Fruit fly (Drosophila melanogaster) whole organism, adult: ENCODE data around the gene eRF3.

Source experiments
- CG11617 ChIP-seq: fragments of 200-800 bp; sonication (Bioruptor generic); optimal IDR thresholded peaks from 2 replicates; lab custom pipeline; 2017; ENCODE audit warnings: mild to moderate bottlenecking, missing biosample characterization, missing genetic modification reagents, missing genetic modification characterization
- CG14711 ChIP-seq: fragments of 200-800 bp; sonication (Bioruptor generic); optimal IDR thresholded peaks from 2 replicates; lab custom pipeline; 2018; ENCODE audit warnings: missing biosample characterization, mild to moderate bottlenecking, missing genetic modification characterization, moderate library complexity
- CG1620 ChIP-seq: fragments of 200-800 bp; sonication (Bioruptor generic); optimal IDR thresholded peaks from 2 replicates; lab custom pipeline; 2016; ENCODE audit warnings: missing biosample characterization, missing genetic modification characterization
- CG33017 ChIP-seq: fragments of 200-800 bp; sonication (Bioruptor generic); optimal IDR thresholded peaks from 2 replicates; lab custom pipeline; 2018; ENCODE audit warnings: missing biosample characterization, mild to moderate bottlenecking, missing genetic modification characterization, moderate library complexity
- CG5204 ChIP-seq: fragments of 200-800 bp; sonication (Bioruptor generic); optimal IDR thresholded peaks from 2 replicates; lab custom pipeline; 2016; ENCODE audit warnings: missing biosample characterization, missing genetic modification characterization
- Hr96 ChIP-seq: fragments of 200-800 bp; sonication (Bioruptor generic); optimal IDR thresholded peaks from 2 replicates; lab custom pipeline; 2016; ENCODE audit warnings: missing biosample characterization, missing genetic modification characterization
- cic ChIP-seq: fragments of 200-800 bp; sonication (Bioruptor generic); optimal IDR thresholded peaks from 2 replicates; lab custom pipeline; 2017; ENCODE audit warnings: missing biosample characterization, mild to moderate bottlenecking, missing genetic modification characterization, moderate library complexity
- kay ChIP-seq: fragments of 200-800 bp; sonication (Bioruptor generic); peaks from one replicate; lab custom pipeline; 2016; ENCODE audit warnings: missing biosample characterization, missing genetic modification characterization, borderline replicate concordance
- pad ChIP-seq: fragments of 200-800 bp; sonication (Bioruptor generic); optimal IDR thresholded peaks from 3 replicates; lab custom pipeline; 2017; ENCODE audit warnings: missing biosample characterization, missing genetic modification characterization, mild to moderate bottlenecking, moderate library complexity, missing genetic modification reagents

dm6 chr2L:12415485-12416137, 18.6 kb upstream of the eRF3 start:
- TF ChIP-seq CG5204 (GFP tag; lab: Kevin White, UChicago): no peak
- TF ChIP-seq CG33017 (tag; lab: Kevin White, UChicago): no peak
- no peak for TF ChIP-seq Hr96 (GFP tag; lab: Kevin White, UChicago)
- no peak for TF ChIP-seq cic (GFP tag; lab: Kevin White, UChicago)
- TF ChIP-seq kay (GFP tag; lab: Kevin White, UChicago): no peak
- no peak for TF ChIP-seq CG11617
- TF ChIP-seq CG14711 (tag; lab: Kevin White, UChicago): no peak
- no peak for TF ChIP-seq pad (GFP tag; lab: Kevin White, UChicago)
- no peak for TF ChIP-seq CG1620
